Worm (Caenorhabditis elegans): ENCODE data around the gene F07E5.13.
"Not testable (repeated sequence)": the region's sequence is repeated elsewhere in the genome, so short reads cannot be mapped to it uniquely, and the experiment has no call there.

F07E5.13 gene

ce11 chrII:2028712-2029111 is 35.2 kb downstream of the F07E5.13 start, which contains the start of gene bath-1:
Gene bath-1 (minus strand): TSS chrII:2028812.
- TF ChIP-seq dpl-1 (GFP tag; optimal IDR thresholded peaks at IDR 0.05): no peak
- TF ChIP-seq B0336.3 (GFP tag; IDR thresholded peaks at IDR 0.05): no peak
- TF ChIP-seq lsl-1 (GFP tag; optimal IDR thresholded peaks at IDR 0.05): peak; percentile 39
- no peak for TF ChIP-seq atf-7 (tag; optimal IDR thresholded peaks at IDR 0.05)

ce11 chrII:2026525-2026924 is 37.4 kb downstream of the F07E5.13 start, which contains the start of gene bath-21:
Gene bath-21 (minus strand): TSS chrII:2026625.
- TF ChIP-seq hrde-1 (tag; optimal IDR thresholded peaks at IDR 0.05; ENCODE audit: borderline replicate concordance) (no peak), lin-40 (tag; optimal IDR thresholded peaks at IDR 0.05) (no peak), let-607 (tag; optimal IDR thresholded peaks at IDR 0.05) (no peak), pha-4 (tag; optimal IDR thresholded peaks at IDR 0.05) (no peak), nhr-27 (tag; optimal IDR thresholded peaks at IDR 0.05) (no peak), mxl-1 (tag; optimal IDR thresholded peaks at IDR 0.05) (no peak), nfya-2 (GFP tag; IDR thresholded peaks at IDR 0.05) (no peak)

- peak; percentile 62; the same call in 1 of the 2 replicates for TF ChIP-seq lin-26 (GFP tag; IDR thresholded peaks at IDR 0.05)
- not testable (repeated sequence) for TF ChIP-seq rpc-1 (optimal IDR thresholded peaks at IDR 0.05)
- TF ChIP-seq rpc-1 (tag; optimal IDR thresholded peaks at IDR 0.05): peak; percentile 28
- peak; percentile 65 for TF ChIP-seq tbp1 (GFP tag; optimal IDR thresholded peaks at IDR 0.05)
These were observed 39.2 kb downstream of the F07E5.13 start for ce11 chrII:2024652-2025051.

- TF ChIP-seq ztf-18 (tag; optimal IDR thresholded peaks at IDR 0.05); ceh-91 (GFP tag; IDR thresholded peaks at IDR 0.05); mxl-1 (tag; optimal IDR thresholded peaks at IDR 0.05): not testable (repeated sequence)
These were observed 40.4 kb downstream of the F07E5.13 start, which contains the start of gene cya-2 for ce11 chrII:2023514-2023913. Gene cya-2 (minus strand): TSS chrII:2023614.

ce11 chrII:2013856-2014255 is 50.0 kb downstream of the F07E5.13 start:
- TF ChIP-seq D2030.7 (GFP tag; IDR thresholded peaks at IDR 0.05) (no peak), dpff-1 (tag; optimal IDR thresholded peaks at IDR 0.05) (no peak), K12H6.12 (tag; optimal IDR thresholded peaks at IDR 0.05) (no peak), attf-6 (GFP tag; IDR thresholded peaks at IDR 0.05) (no peak), Y67H2A.10 (GFP tag; conservative IDR thresholded peaks at IDR 0.05) (no peak), ztf-28 (GFP tag; IDR thresholded peaks at IDR 0.05) (no peak), madf-10 (tag; optimal IDR thresholded peaks at IDR 0.05) (no peak), rpc-1 (optimal IDR thresholded peaks at IDR 0.05) (no peak), rpc-1 (tag; optimal IDR thresholded peaks at IDR 0.05) (no peak), him-1 (tag; optimal IDR thresholded peaks at IDR 0.05) (no peak), somi-1 (GFP tag; optimal IDR thresholded peaks at IDR 0.05) (no peak), madf-8 (GFP tag; conservative IDR thresholded peaks at IDR 0.05) (no peak), lsl-1 (GFP tag; optimal IDR thresholded peaks at IDR 0.05) (no peak), cebp-1 (GFP tag; IDR thresholded peaks at IDR 0.05) (no peak), cebp-1 (tag; optimal IDR thresholded peaks at IDR 0.05) (no peak), F55B11.4 (tag; optimal IDR thresholded peaks at IDR 0.05; ENCODE audit: borderline replicate concordance, insufficient read depth) (no peak), Y53F4B.3 (GFP tag; IDR thresholded peaks at IDR 0.05) (no peak), B0336.3 (GFP tag; IDR thresholded peaks at IDR 0.05) (no peak), repo-1 (tag; optimal IDR thresholded peaks at IDR 0.05) (no peak), dpl-1 (GFP tag; optimal IDR thresholded peaks at IDR 0.05) (no peak), C06A6.2 (GFP tag; conservative IDR thresholded peaks at IDR 0.05) (no peak), F22D6.2 (tag; optimal IDR thresholded peaks at IDR 0.05) (no peak)

Data from whole organism, young adult.